Worm (Caenorhabditis elegans): ENCODE results near the gene F34D10.3.
A peak's percentile ranks its signal among the peaks of the same experiment; 100 is the strongest.

Gene F34D10.3

DNA sequence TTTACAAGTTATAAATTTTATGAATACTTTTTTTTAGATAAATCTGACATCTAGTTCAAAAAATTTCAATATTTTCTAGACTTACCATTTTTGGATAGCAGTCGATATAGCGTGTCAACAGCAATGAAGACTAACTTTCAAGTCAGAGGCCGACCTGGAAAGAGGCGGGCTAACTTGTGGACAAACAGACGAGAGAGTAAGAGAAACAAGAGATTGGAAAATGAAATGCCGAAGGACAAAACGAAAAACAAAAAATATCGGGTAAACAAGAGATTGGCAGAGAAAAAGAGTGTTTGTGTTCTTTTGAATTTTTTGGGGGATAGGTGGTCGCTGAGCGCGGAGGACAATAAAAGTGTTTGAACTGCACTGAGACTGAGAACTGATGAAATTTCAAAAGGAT lies 39.1 kb downstream of the F34D10.3 start, which contains the start of gene lec-4 (continued):
- TF ChIP-seq nhr-19 (GFP tag; conservative IDR thresholded peaks at IDR 0.05), result 0 out of 2 replicates have a peak, but pooled peaks have one; percentile 6
- TF ChIP-seq F16B12.6 (tag; optimal IDR thresholded peaks at IDR 0.05), result peak; percentile 19
- TF ChIP-seq vab-15 (tag; optimal IDR thresholded peaks at IDR 0.05), result no peak
- TF ChIP-seq lsy-2 (tag; optimal IDR thresholded peaks at IDR 0.05), result peak in 1 of 2 experiments; percentile 69
- TF ChIP-seq mep-1 (tag; optimal IDR thresholded peaks at IDR 0.05), result peak; percentile 50
- TF ChIP-seq rnt-1 (tag; optimal IDR thresholded peaks at IDR 0.05), result peak; percentile 31
- no peak for TF ChIP-seq ets-5 (GFP tag; IDR thresholded peaks at IDR 0.05)
- no peak for TF ChIP-seq ceh-63 (GFP tag; optimal IDR thresholded peaks at IDR 0.05)
- no peak for TF ChIP-seq mab-9 (GFP tag; IDR thresholded peaks at IDR 0.05)
- no peak for TF ChIP-seq mef-2 (tag; optimal IDR thresholded peaks at IDR 0.05)
- TF ChIP-seq tlp-1 (tag; optimal IDR thresholded peaks at IDR 0.05), result no peak
- peak in 1 of 2 experiments; percentile 20 for TF ChIP-seq mdl-1 (tag; optimal IDR thresholded peaks at IDR 0.05)
- peak; percentile 27 to 48 for TF ChIP-seq efl-1 (optimal IDR thresholded peaks at IDR 0.05)
- peak in 1 of 2 experiments; percentile 25 for TF ChIP-seq efl-1 (GFP tag; optimal IDR thresholded peaks at IDR 0.05 in 1 of 2)
- TF ChIP-seq tbx-2 (tag; optimal IDR thresholded peaks at IDR 0.05), result peak; percentile 30
- TF ChIP-seq aha-1 (tag; optimal IDR thresholded peaks at IDR 0.05), result no peak
- TF ChIP-seq lin-14 (GFP tag; optimal IDR thresholded peaks at IDR 0.05), result peak; percentile 92
- no peak for TF ChIP-seq lin-13 (GFP tag; optimal IDR thresholded peaks at IDR 0.05)
- no peak for TF ChIP-seq ceh-8 (GFP tag; optimal IDR thresholded peaks at IDR 0.05)
- peak; percentile 12 for TF ChIP-seq fkh-8 (tag; optimal IDR thresholded peaks at IDR 0.05)
- no peak for TF ChIP-seq sox-4 (tag; optimal IDR thresholded peaks at IDR 0.05)
- TF ChIP-seq hpl-2 (GFP tag; optimal IDR thresholded peaks at IDR 0.05), result no peak
- TF ChIP-seq nhr-77 (tag; optimal IDR thresholded peaks at IDR 0.05), result peak; percentile 18
- TF ChIP-seq blmp-1 (tag; optimal IDR thresholded peaks at IDR 0.05), result peak; percentile 31
- TF ChIP-seq snu-23 (GFP tag; optimal IDR thresholded peaks at IDR 0.05), result peak; percentile 49
- no peak for TF ChIP-seq nhr-84 (tag; optimal IDR thresholded peaks at IDR 0.05)
- TF ChIP-seq hlh-4 (tag; optimal IDR thresholded peaks at IDR 0.05), result no peak
- TF ChIP-seq swsn-7 (tag; optimal IDR thresholded peaks at IDR 0.05), result peak; percentile 17
- TF ChIP-seq elt-3 (tag; optimal IDR thresholded peaks at IDR 0.05), result peak in 2 of 6 experiments; percentile 5 to 25
- TF ChIP-seq alr-1 (tag; optimal IDR thresholded peaks at IDR 0.05; ENCODE audit: borderline replicate concordance), result no peak
- no peak for TF ChIP-seq unc-98 (GFP tag; IDR thresholded peaks at IDR 0.05)
- TF ChIP-seq zag-1 (tag; optimal IDR thresholded peaks at IDR 0.05), result no peak
- no peak for TF ChIP-seq Y116A8C.19 (tag; optimal IDR thresholded peaks at IDR 0.05; ENCODE audit: borderline replicate concordance)
- TF ChIP-seq jun-1 (tag; optimal IDR thresholded peaks at IDR 0.05), result peak; percentile 36
- TF ChIP-seq aly-2 (tag; optimal IDR thresholded peaks at IDR 0.05), result no peak
- TF ChIP-seq hlh-17 (GFP tag; optimal IDR thresholded peaks at IDR 0.05; ENCODE audit: borderline replicate concordance), result no peak
- TF ChIP-seq lin-35 (GFP tag; optimal IDR thresholded peaks at IDR 0.05), result peak; percentile 21 to 38
- peak; percentile 7 for TF ChIP-seq nhr-237 (tag; optimal IDR thresholded peaks at IDR 0.05)
- TF ChIP-seq C16A3.4 (tag; optimal IDR thresholded peaks at IDR 0.05), result peak; percentile 47
- TF ChIP-seq zip-4 (GFP tag; optimal IDR thresholded peaks at IDR 0.05), result no peak
- peak; percentile 57 for TF ChIP-seq nhr-20 (tag; optimal IDR thresholded peaks at IDR 0.05)
- TF ChIP-seq ztf-4 (tag; optimal IDR thresholded peaks at IDR 0.05), result no peak
- no peak for TF ChIP-seq fkh-4 (tag; optimal IDR thresholded peaks at IDR 0.05; ENCODE audit: borderline replicate concordance)
- TF ChIP-seq nhr-85 (tag), result peak; percentile 86
- peak; percentile 0 for TF ChIP-seq snpc-4 (tag; optimal IDR thresholded peaks at IDR 0.05)
- peak; percentile 38 for TF ChIP-seq skn-1 (tag; optimal IDR thresholded peaks at IDR 0.05)
- TF ChIP-seq dpl-1 (GFP tag; optimal IDR thresholded peaks at IDR 0.05), result peak; percentile 26 to 45 (median 28)

All from whole organism, L1 larva.